Worm (Caenorhabditis elegans) whole organism, midembryonic: Measurements from ENCODE around the gene clec-227.

Experiments
- T22C8.4 ChIP-seq: fragments of 200-800 bp; sonication (Bioruptor generic); IDR thresholded peaks from 2 replicates; pipeline ENCODE4 v1.3.6; 2022; ENCODE audit warnings: missing genetic modification characterization, missing compliant biosample characterization
- flt-1 ChIP-seq: fragments of 200-800 bp; sonication (Bioruptor generic); IDR thresholded peaks from 2 replicates; pipeline ENCODE4 v1.3.6; 2022; ENCODE audit warnings: missing genetic modification characterization, missing compliant biosample characterization
- klf-2 ChIP-seq: fragments of 200-800 bp; sonication (Bioruptor generic); conservative IDR thresholded peaks from 2 replicates; pipeline ENCODE4 v1.3.6; 2022; ENCODE audit warnings: missing genetic modification reagents, missing genetic modification characterization, missing compliant biosample characterization
- ztf-23 ChIP-seq: fragments of 200-800 bp; sonication (Bioruptor generic); IDR thresholded peaks from 2 replicates; pipeline ENCODE4 v1.3.6; 2022; ENCODE audit warnings: missing genetic modification reagents, missing genetic modification characterization, missing compliant biosample characterization

DNA sequence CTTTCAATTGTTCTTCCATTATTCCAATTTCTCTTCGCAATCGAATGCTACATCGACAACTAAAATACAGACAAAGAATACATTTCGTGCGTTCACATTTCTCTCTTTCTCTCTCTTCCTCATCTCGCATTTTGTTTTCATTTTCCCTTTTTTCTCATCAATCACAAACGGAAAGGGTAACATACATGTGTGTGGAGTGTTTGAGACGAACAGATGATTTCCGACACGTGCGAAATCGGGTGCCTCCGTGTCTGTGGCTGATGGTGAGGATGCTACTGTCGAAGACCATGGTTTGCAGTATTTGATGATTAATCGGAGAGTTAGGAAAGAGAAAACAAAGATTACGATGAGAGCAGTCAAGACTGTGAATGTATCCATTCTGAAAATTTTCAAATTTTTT lies 38.4 kb downstream of the clec-227 start, which contains the start of gene R02D5.9:
- TF ChIP-seq flt-1 (GFP tag; lab: Robert Waterston, UW) (no peak), ztf-23 (no peak), klf-2 (GFP tag; lab: Robert Waterston, UW) (no peak), T22C8.4 (GFP tag; lab: Robert Waterston, UW) (no peak)
